Fruit fly (Drosophila melanogaster): Measurements from ENCODE around the gene Brr2.
A peak's percentile ranks its signal among the peaks of the same experiment; 100 is the strongest.

Brr2 gene

dm6 chr3L:15967588-15968500, at the start of gene Brr2, which contains the start of gene CG10516 (continued):
- TF ChIP-seq CG15514 (GFP tag; optimal IDR thresholded peaks at IDR 0.05) = peak; percentile 70
- no peak for TF ChIP-seq PHDP (tag; optimal IDR thresholded peaks at IDR 0.05)
- TF ChIP-seq CG17912 (GFP tag; optimal IDR thresholded peaks at IDR 0.05) = no peak
- TF ChIP-seq CG33213 (GFP tag; optimal IDR thresholded peaks at IDR 0.05) = peak; percentile 43
- TF ChIP-seq seq (GFP tag; IDR thresholded peaks at IDR 0.05) = no peak
- no peak for TF ChIP-seq tio (GFP tag; optimal IDR thresholded peaks at IDR 0.05)
- no peak for TF ChIP-seq CG11085 (GFP tag; IDR thresholded peaks at IDR 0.05)
- no peak for TF ChIP-seq CG5953 (GFP tag; IDR thresholded peaks at IDR 0.05)
- no peak for TF ChIP-seq D19A (tag; optimal IDR thresholded peaks at IDR 0.05)
- no peak for TF ChIP-seq dimm (GFP tag; IDR thresholded peaks at IDR 0.05)
- no peak for TF ChIP-seq Camta (GFP tag; optimal IDR thresholded peaks at IDR 0.05)
- no peak for TF ChIP-seq kah (GFP tag; optimal IDR thresholded peaks at IDR 0.05)
- TF ChIP-seq Taf1 (GFP tag; IDR thresholded peaks at IDR 0.05) = no peak
- TF ChIP-seq CG1603 (tag; optimal IDR thresholded peaks at IDR 0.05) = no peak
- TF ChIP-seq CG42726 (GFP tag; IDR thresholded peaks at IDR 0.05; ENCODE audit: partially characterized antibody) = no peak
- TF ChIP-seq CG3838 (GFP tag; optimal IDR thresholded peaks at IDR 0.05) = no peak
- TF ChIP-seq cato (GFP tag; optimal IDR thresholded peaks at IDR 0.05; ENCODE audit: borderline replicate concordance) = no peak
- no peak for TF ChIP-seq vvl (GFP tag; IDR thresholded peaks at IDR 0.05)
- peak; percentile 41 for TF ChIP-seq eyg (GFP tag; optimal IDR thresholded peaks at IDR 0.05)
- TF ChIP-seq Fer1 (GFP tag; optimal IDR thresholded peaks at IDR 0.05) = no peak
- no peak for TF ChIP-seq Hr39 (optimal IDR thresholded peaks at IDR 0.05)
- TF ChIP-seq CG11398 (GFP tag; optimal IDR thresholded peaks at IDR 0.05) = no peak
- TF ChIP-seq CTCF (GFP tag; optimal IDR thresholded peaks at IDR 0.05) = no peak
- no peak for TF ChIP-seq CG12071 (GFP tag; optimal IDR thresholded peaks at IDR 0.05)
- TF ChIP-seq Hr78 (GFP tag; optimal IDR thresholded peaks at IDR 0.05) = no peak
- TF ChIP-seq danr (GFP tag; IDR thresholded peaks at IDR 0.05) = no peak
- no peak for TF ChIP-seq CG10321 (GFP tag; IDR thresholded peaks at IDR 0.05)
- no peak for TF ChIP-seq oc (tag; optimal IDR thresholded peaks at IDR 0.05)
- TF ChIP-seq gt (GFP tag; IDR thresholded peaks at IDR 0.05) = no peak
- TF ChIP-seq esg (GFP tag; conservative IDR thresholded peaks at IDR 0.05) = no peak
- peak; percentile 34 for TF ChIP-seq Scr (GFP tag; IDR thresholded peaks at IDR 0.05; ENCODE audit: partially characterized antibody)
- no peak for TF ChIP-seq CG17359 (tag; optimal IDR thresholded peaks at IDR 0.05)
- no peak for TF ChIP-seq CG10959 (GFP tag; IDR thresholded peaks at IDR 0.05)
- no peak for TF ChIP-seq CG14860 (GFP tag; IDR thresholded peaks at IDR 0.05; ENCODE audit: partially characterized antibody)
- TF ChIP-seq gcm (GFP tag; optimal IDR thresholded peaks at IDR 0.05) = no peak
- TF ChIP-seq HLH3B (GFP tag; IDR thresholded peaks at IDR 0.05) = no peak
- TF ChIP-seq Fer3 (tag; optimal IDR thresholded peaks at IDR 0.05) = no peak
- no peak for TF ChIP-seq CG4854 (GFP tag; optimal IDR thresholded peaks at IDR 0.05)
- TF ChIP-seq CG11504 (tag; optimal IDR thresholded peaks at IDR 0.05) = no peak
- no peak for TF ChIP-seq ab (GFP tag; optimal IDR thresholded peaks at IDR 0.05)
- TF ChIP-seq Drgx (GFP tag; IDR thresholded peaks at IDR 0.05) = no peak
- 0 out of 2 replicates have a peak, but pooled peaks have one; percentile 5 for TF ChIP-seq Bgb (GFP tag; IDR thresholded peaks at IDR 0.05; ENCODE audit: partially characterized antibody)
- peak; percentile 36 for TF ChIP-seq bab2 (GFP tag; optimal IDR thresholded peaks at IDR 0.05)
- TF ChIP-seq cwo (GFP tag; optimal IDR thresholded peaks at IDR 0.05) = no peak
- TF ChIP-seq MESR4 (GFP tag; optimal IDR thresholded peaks at IDR 0.05) = peak; percentile 38
- no peak for TF ChIP-seq dmrt99B (tag; optimal IDR thresholded peaks at IDR 0.05)
- no peak for TF ChIP-seq Mes4 (GFP tag; optimal IDR thresholded peaks at IDR 0.05)
- no peak for TF ChIP-seq chm (GFP tag; IDR thresholded peaks at IDR 0.05)
- no peak for TF ChIP-seq Usf (GFP tag; optimal IDR thresholded peaks at IDR 0.05)
- no peak for TF ChIP-seq CG31388 (GFP tag; optimal IDR thresholded peaks at IDR 0.05)
